Worm (Caenorhabditis elegans) whole organism, late embryonic: Measurements from ENCODE around the gene pacs-1.

Source experiments
- C38D4.7 ChIP-seq: fragments of 200-800 bp; sonication (Bioruptor generic); optimal IDR thresholded peaks from 2 replicates; lab custom pipeline; 2018; ENCODE audit warnings: mild to moderate bottlenecking, missing genetic modification characterization, moderate library complexity, missing compliant biosample characterization
- F13H6.1 ChIP-seq: sonication (generic microtip); optimal IDR thresholded peaks from 2 replicates; lab custom pipeline; 2016; ENCODE audit warnings: missing genetic modification characterization, missing compliant biosample characterization
- K02D7.2 ChIP-seq: sonication (generic microtip); optimal IDR thresholded peaks from 2 replicates; lab custom pipeline; 2017; ENCODE audit warnings: mild to moderate bottlenecking, missing genetic modification characterization, missing compliant biosample characterization
- K09A11.1 ChIP-seq: sonication (generic microtip); optimal IDR thresholded peaks from 2 replicates; lab custom pipeline; 2017; ENCODE audit warnings: antibody characterized with exemption, mild to moderate bottlenecking, missing genetic modification characterization, missing compliant biosample characterization; ENCODE audit not compliant: insufficient read depth
- ama-1 ChIP-seq: fragments of 150-350 bp; optimal IDR thresholded peaks from 2 replicates; lab custom pipeline; 2014
- ceh-18 ChIP-seq: sonication (generic microtip); optimal IDR thresholded peaks from 2 replicates; lab custom pipeline; 2016; ENCODE audit warnings: missing genetic modification characterization, missing compliant biosample characterization
- ceh-19 ChIP-seq: fragments of 200-800 bp; sonication (Bioruptor generic); optimal IDR thresholded peaks from 2 replicates; lab custom pipeline; 2018; ENCODE audit warnings: mild to moderate bottlenecking, missing genetic modification characterization, missing compliant biosample characterization
- ceh-2 ChIP-seq: sonication (generic microtip); optimal IDR thresholded peaks from 2 replicates; lab custom pipeline; 2016; ENCODE audit warnings: missing genotype, missing genetic modification characterization, missing compliant biosample characterization
- ceh-24 ChIP-seq: sonication (generic microtip); optimal IDR thresholded peaks from 2 replicates; lab custom pipeline; 2016; ENCODE audit warnings: mild to moderate bottlenecking, missing genetic modification characterization, missing compliant biosample characterization
- ceh-30 ChIP-seq: fragments of 150-350 bp; optimal IDR thresholded peaks from 2 replicates; lab custom pipeline; 2014; ENCODE audit warnings: missing biosample characterization, missing genetic modification characterization
- ceh-31 ChIP-seq: sonication (generic microtip); optimal IDR thresholded peaks from 2 replicates; lab custom pipeline; 2016; ENCODE audit warnings: missing genetic modification characterization, missing compliant biosample characterization
- ceh-34 ChIP-seq: sonication (generic microtip); optimal IDR thresholded peaks from 2 replicates; lab custom pipeline; 2016; ENCODE audit warnings: mild to moderate bottlenecking, missing genetic modification characterization, missing compliant biosample characterization
- ceh-45 ChIP-seq: fragments of 200-800 bp; sonication (Bioruptor generic); IDR thresholded peaks from 2 replicates; pipeline ENCODE4 v1.3.6; 2022; ENCODE audit warnings: missing genetic modification reagents, missing genetic modification characterization, missing compliant biosample characterization
- ceh-6 ChIP-seq: fragments of 200-800 bp; sonication (Bioruptor generic); optimal IDR thresholded peaks from 2 replicates; lab custom pipeline; 2018; ENCODE audit warnings: mild to moderate bottlenecking, missing genetic modification characterization, missing compliant biosample characterization
- ceh-9 ChIP-seq: sonication (generic microtip); optimal IDR thresholded peaks from 2 replicates; lab custom pipeline; 2016; ENCODE audit warnings: mild to moderate bottlenecking, missing genetic modification characterization, inconsistent platforms, missing compliant biosample characterization
- che-1 ChIP-seq: sonication (generic microtip); optimal IDR thresholded peaks from 2 replicates; lab custom pipeline; 2016; ENCODE audit warnings: mild to moderate bottlenecking, missing genetic modification characterization, missing compliant biosample characterization
- dmd-4 ChIP-seq: sonication (generic microtip); optimal IDR thresholded peaks from 2 replicates; lab custom pipeline; 2016; ENCODE audit warnings: borderline replicate concordance, missing genetic modification characterization, missing compliant biosample characterization
- elt-2 ChIP-seq: sonication (generic microtip); optimal IDR thresholded peaks from 2 replicates; lab custom pipeline; 2016; ENCODE audit warnings: missing genetic modification reagents, missing genetic modification characterization, missing compliant biosample characterization
- elt-4 ChIP-seq: sonication (generic microtip); optimal IDR thresholded peaks from 2 replicates; lab custom pipeline; 2016; ENCODE audit warnings: missing genetic modification characterization, missing compliant biosample characterization
- fkh-10 ChIP-seq: fragments of 150-350 bp; optimal IDR thresholded peaks from 2 replicates; lab custom pipeline; 2014; ENCODE audit warnings: missing biosample characterization, missing genetic modification reagents, missing genetic modification characterization
- hlh-6 ChIP-seq: sonication (generic microtip); optimal IDR thresholded peaks from 2 replicates; lab custom pipeline; 2016; ENCODE audit warnings: missing genotype, missing genetic modification characterization, missing compliant biosample characterization
- lim-6 ChIP-seq: sonication (generic microtip); optimal IDR thresholded peaks from 2 replicates; lab custom pipeline; 2016; ENCODE audit warnings: missing genetic modification characterization, missing compliant biosample characterization
- lin-11 ChIP-seq: fragments of 200-800 bp; sonication (Bioruptor generic); optimal IDR thresholded peaks from 2 replicates; lab custom pipeline; 2018; ENCODE audit warnings: mild to moderate bottlenecking, missing genetic modification characterization, missing compliant biosample characterization
- madf-2 ChIP-seq: sonication (generic microtip); optimal IDR thresholded peaks from 2 replicates; lab custom pipeline; 2017; ENCODE audit warnings: missing genetic modification characterization, missing compliant biosample characterization
- nfya-1 ChIP-seq: sonication (generic microtip); optimal IDR thresholded peaks from 2 replicates; lab custom pipeline; 2017; ENCODE audit warnings: missing genetic modification characterization, mild to moderate bottlenecking, missing compliant biosample characterization, antibody characterized with exemption, moderate library complexity
- nhr-232 ChIP-seq: sonication (generic microtip); optimal IDR thresholded peaks from 2 replicates; lab custom pipeline; 2016; ENCODE audit warnings: missing genetic modification characterization, missing compliant biosample characterization
- npax-4 ChIP-seq: sonication (generic microtip); optimal IDR thresholded peaks from 2 replicates; lab custom pipeline; 2016; ENCODE audit warnings: missing genetic modification characterization, missing compliant biosample characterization
- odd-2 ChIP-seq: sonication (generic microtip); optimal IDR thresholded peaks from 2 replicates; lab custom pipeline; 2017; ENCODE audit warnings: antibody characterized with exemption, mild to moderate bottlenecking, missing genetic modification characterization, missing compliant biosample characterization
- pat-9 ChIP-seq: fragments of 200-800 bp; sonication (Bioruptor generic); optimal IDR thresholded peaks from 2 replicates; lab custom pipeline; 2018; ENCODE audit warnings: mild to moderate bottlenecking, missing genetic modification characterization, moderate library complexity, missing compliant biosample characterization
- pha-2 ChIP-seq: sonication (generic microtip); optimal IDR thresholded peaks from 2 replicates; lab custom pipeline; 2017; ENCODE audit warnings: mild to moderate bottlenecking, missing genetic modification characterization, missing compliant biosample characterization
- pha-4 ChIP-seq: fragments of 150-350 bp; optimal IDR thresholded peaks from 2 replicates; lab custom pipeline; 2018; ENCODE audit warnings: missing biosample characterization, missing genetic modification reagents, missing genetic modification characterization
- pqm-1 ChIP-seq: sonication (generic microtip); optimal IDR thresholded peaks from 2 replicates; lab custom pipeline; 2016; ENCODE audit warnings: missing genetic modification characterization, missing compliant biosample characterization
- pros-1 ChIP-seq: fragments of 150-350 bp; optimal IDR thresholded peaks from 2 replicates; lab custom pipeline; 2014; ENCODE audit warnings: missing biosample characterization, missing genetic modification reagents, missing genetic modification characterization
- ref-2 ChIP-seq: sonication (generic microtip); optimal IDR thresholded peaks from 2 replicates; lab custom pipeline; 2016; ENCODE audit warnings: missing genetic modification characterization, missing compliant biosample characterization
- sox-2 ChIP-seq: fragments of 200-800 bp; sonication (Bioruptor generic); IDR thresholded peaks from 2 replicates; pipeline ENCODE4 v1.3.6; 2022; ENCODE audit warnings: missing genetic modification reagents, missing genetic modification characterization, missing compliant biosample characterization
- sox-4 ChIP-seq: sonication (generic microtip); optimal IDR thresholded peaks from 2 replicates; lab custom pipeline; 2017; ENCODE audit warnings: mild to moderate bottlenecking, missing genetic modification characterization, inconsistent platforms, missing compliant biosample characterization
- syd-9 ChIP-seq: sonication (generic microtip); optimal IDR thresholded peaks from 2 replicates; lab custom pipeline; 2016; ENCODE audit warnings: mild to moderate bottlenecking, missing genetic modification characterization, moderate library complexity, missing compliant biosample characterization
- ttx-3 ChIP-seq: sonication (generic microtip); optimal IDR thresholded peaks from 2 replicates; lab custom pipeline; 2016; ENCODE audit warnings: missing genetic modification reagents, missing genetic modification characterization, missing compliant biosample characterization
- unc-3 ChIP-seq, 2 experiments: fragments of 200-800 bp in 1 of 2; sonication (Bioruptor generic) in 1 of 2; sonication (generic microtip) in 1 of 2; conservative IDR thresholded peaks in 1 of 2; optimal IDR thresholded peaks in 1 of 2; 2 replicates each; pipeline versions ENCODE4 v1.3.6 to Lab custom; 2016 to 2022; ENCODE audit warnings: missing compliant biosample characterization in 2 of 2, missing genetic modification characterization in 2 of 2, missing genetic modification reagents in 1 of 2
- unc-42 ChIP-seq: sonication (generic microtip); optimal IDR thresholded peaks from 2 replicates; lab custom pipeline; 2016; ENCODE audit warnings: missing genotype, missing genetic modification characterization, missing compliant biosample characterization
- unc-55 ChIP-seq: sonication (generic microtip); optimal IDR thresholded peaks from 2 replicates; lab custom pipeline; 2017; ENCODE audit warnings: missing biosample characterization, missing genetic modification reagents, missing genetic modification characterization
- unc-86 ChIP-seq: sonication (generic microtip); optimal IDR thresholded peaks from 2 replicates; lab custom pipeline; 2016; ENCODE audit warnings: missing genetic modification characterization, missing compliant biosample characterization

pacs-1 gene

ce11 chrV:9218655-9219389, 1.8 kb upstream of the pacs-1 start (continued):
- TF ChIP-seq K09A11.1 (tag; lab: Kevin White, UChicago), result no peak
- TF ChIP-seq hlh-6 (tag; lab: Kevin White, UChicago), result no peak
- no peak for TF ChIP-seq fkh-10 (GFP tag; lab: Kevin White, UChicago)
- TF ChIP-seq lin-11, result no peak
- peak; percentile 57 for TF ChIP-seq elt-2
- TF ChIP-seq ama-1, result no peak
- TF ChIP-seq nfya-1 (tag; lab: Kevin White, UChicago), result peak; percentile 31
- TF ChIP-seq ceh-24, result no peak
- no peak for TF ChIP-seq npax-4
- TF ChIP-seq C38D4.7 (GFP tag; lab: Kevin White, UChicago), result no peak
- peak; percentile 46 for TF ChIP-seq ceh-31 (tag; lab: Kevin White, UChicago)
- no peak for TF ChIP-seq pros-1 (tag; lab: Kevin White, UChicago)
- TF ChIP-seq dmd-4, result no peak
- no peak for TF ChIP-seq ceh-34
- no peak for TF ChIP-seq ceh-9 (tag; lab: Kevin White, UChicago)
- no peak for TF ChIP-seq ttx-3
- no peak for TF ChIP-seq madf-2 (tag; lab: Kevin White, UChicago)
- TF ChIP-seq che-1, result no peak
- TF ChIP-seq F13H6.1 (tag; lab: Kevin White, UChicago), result no peak
- no peak for TF ChIP-seq sox-4 (tag; lab: Kevin White, UChicago)
- no peak for TF ChIP-seq pat-9 (tag; lab: Kevin White, UChicago)
- no peak for TF ChIP-seq elt-4
- no peak for TF ChIP-seq pqm-1
- no peak for TF ChIP-seq pha-2 (tag; lab: Kevin White, UChicago)
- no peak for TF ChIP-seq pha-4 (tag; lab: Kevin White, UChicago)
- TF ChIP-seq ceh-30, result no peak
- TF ChIP-seq unc-55 (GFP tag; lab: Kevin White, UChicago), result peak; percentile 88
- no peak for TF ChIP-seq ceh-6
- no peak for TF ChIP-seq ceh-2 (tag; lab: Kevin White, UChicago)
- no peak for TF ChIP-seq K02D7.2
- no peak for TF ChIP-seq ref-2
- TF ChIP-seq unc-86, result no peak
- TF ChIP-seq nhr-232, result no peak
- peak; percentile 45 for TF ChIP-seq syd-9 (tag; lab: Kevin White, UChicago)
- TF ChIP-seq ceh-45 (GFP tag; lab: Robert Waterston, UW), result no peak
- peak; percentile 19 for TF ChIP-seq ceh-18 (tag; lab: Kevin White, UChicago)
- TF ChIP-seq ceh-19 (GFP tag; lab: Kevin White, UChicago), result no peak
- TF ChIP-seq unc-3 (GFP tag; conservative IDR thresholded peaks at IDR 0.05; lab: Robert Waterston, UW), result no peak
- TF ChIP-seq unc-3 (tag; optimal IDR thresholded peaks at IDR 0.05; lab: Kevin White, UChicago), result no peak
- no peak for TF ChIP-seq odd-2
- no peak for TF ChIP-seq unc-42 (tag; lab: Kevin White, UChicago)
- no peak for TF ChIP-seq lim-6 (tag; lab: Kevin White, UChicago)
- no peak for TF ChIP-seq sox-2 (GFP tag; lab: Robert Waterston, UW)

ce11 chrV:9218214-9218613, 1.2 kb upstream of the pacs-1 start:
- TF ChIP-seq unc-55 (GFP tag; lab: Kevin White, UChicago) (peak; percentile 39), ceh-6 (no peak)
